Worm (Caenorhabditis elegans) whole organism, midembryonic: ENCODE data around the gene K02E7.4.

Experiments used
- T22C8.4 ChIP-seq: fragments of 200-800 bp; sonication (Bioruptor generic); IDR thresholded peaks from 2 replicates; pipeline ENCODE4 v1.3.6; 2022; ENCODE audit warnings: missing genetic modification characterization, missing compliant biosample characterization
- cog-1 ChIP-seq: sonication (generic microtip); optimal IDR thresholded peaks from 2 replicates; lab custom pipeline; 2016; ENCODE audit warnings: missing genetic modification characterization, missing compliant biosample characterization
- flt-1 ChIP-seq: fragments of 200-800 bp; sonication (Bioruptor generic); IDR thresholded peaks from 2 replicates; pipeline ENCODE4 v1.3.6; 2022; ENCODE audit warnings: missing genetic modification characterization, missing compliant biosample characterization
- klf-2 ChIP-seq: fragments of 200-800 bp; sonication (Bioruptor generic); conservative IDR thresholded peaks from 2 replicates; pipeline ENCODE4 v1.3.6; 2022; ENCODE audit warnings: missing genetic modification reagents, missing genetic modification characterization, missing compliant biosample characterization
- med-1 ChIP-seq: sonication (generic microtip); optimal IDR thresholded peaks from 2 replicates; lab custom pipeline; 2017; ENCODE audit warnings: missing genetic modification characterization, mild to moderate bottlenecking, missing compliant biosample characterization, antibody characterized with exemption, missing genetic modification reagents; ENCODE audit not compliant: insufficient read depth
- ref-1 ChIP-seq: fragments of 200-800 bp; sonication (Bioruptor generic); conservative IDR thresholded peaks from 2 replicates; pipeline ENCODE4 v1.3.6; 2022; ENCODE audit warnings: missing genetic modification reagents, missing genetic modification characterization, missing compliant biosample characterization
- tab-1 ChIP-seq: fragments of 200-800 bp; sonication (Bioruptor generic); IDR thresholded peaks from 2 replicates; pipeline ENCODE4 v1.3.6; 2022; ENCODE audit warnings: missing genetic modification characterization, missing compliant biosample characterization
- ztf-23 ChIP-seq: fragments of 200-800 bp; sonication (Bioruptor generic); IDR thresholded peaks from 2 replicates; pipeline ENCODE4 v1.3.6; 2022; ENCODE audit warnings: missing genetic modification reagents, missing genetic modification characterization, missing compliant biosample characterization
- ztf-29 ChIP-seq: fragments of 200-800 bp; sonication (Bioruptor generic); IDR thresholded peaks from 2 replicates; pipeline ENCODE4 v1.3.6; 2022; ENCODE audit warnings: missing genetic modification reagents, missing genetic modification characterization, missing compliant biosample characterization

Gene K02E7.4

DNA sequence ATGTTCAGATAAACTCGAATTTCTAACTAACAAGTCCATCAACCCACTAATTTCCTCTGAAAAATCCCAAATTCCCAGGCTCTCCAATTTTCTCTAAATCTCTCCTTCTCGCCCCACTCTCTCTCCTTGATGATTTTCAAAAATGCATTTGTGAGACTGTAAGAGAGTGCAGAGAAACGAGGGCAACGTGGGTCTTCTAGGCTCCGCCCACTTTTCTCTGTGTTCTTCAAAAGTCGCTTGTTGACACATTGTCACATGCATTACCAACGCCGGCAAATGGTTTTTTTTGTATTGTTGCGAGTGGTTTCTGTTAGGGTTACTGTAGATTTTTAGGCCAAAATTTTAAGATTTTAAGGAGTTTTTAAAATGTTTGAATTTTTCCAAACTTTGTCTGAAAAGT lies 14.3 kb downstream of the K02E7.4 start:
- no peak for TF ChIP-seq klf-2 (GFP tag; lab: Robert Waterston, UW)
- TF ChIP-seq ztf-29 (GFP tag; lab: Robert Waterston, UW): no peak
- TF ChIP-seq flt-1 (GFP tag; lab: Robert Waterston, UW): no peak
- TF ChIP-seq tab-1 (GFP tag; lab: Robert Waterston, UW): no peak
- no peak for TF ChIP-seq cog-1
- TF ChIP-seq med-1 (GFP tag; lab: Kevin White, UChicago): no peak
- TF ChIP-seq T22C8.4 (GFP tag; lab: Robert Waterston, UW): no peak
- TF ChIP-seq ref-1 (GFP tag; lab: Robert Waterston, UW): no peak
- no peak for TF ChIP-seq ztf-23 (GFP tag; lab: Robert Waterston, UW)

DNA sequence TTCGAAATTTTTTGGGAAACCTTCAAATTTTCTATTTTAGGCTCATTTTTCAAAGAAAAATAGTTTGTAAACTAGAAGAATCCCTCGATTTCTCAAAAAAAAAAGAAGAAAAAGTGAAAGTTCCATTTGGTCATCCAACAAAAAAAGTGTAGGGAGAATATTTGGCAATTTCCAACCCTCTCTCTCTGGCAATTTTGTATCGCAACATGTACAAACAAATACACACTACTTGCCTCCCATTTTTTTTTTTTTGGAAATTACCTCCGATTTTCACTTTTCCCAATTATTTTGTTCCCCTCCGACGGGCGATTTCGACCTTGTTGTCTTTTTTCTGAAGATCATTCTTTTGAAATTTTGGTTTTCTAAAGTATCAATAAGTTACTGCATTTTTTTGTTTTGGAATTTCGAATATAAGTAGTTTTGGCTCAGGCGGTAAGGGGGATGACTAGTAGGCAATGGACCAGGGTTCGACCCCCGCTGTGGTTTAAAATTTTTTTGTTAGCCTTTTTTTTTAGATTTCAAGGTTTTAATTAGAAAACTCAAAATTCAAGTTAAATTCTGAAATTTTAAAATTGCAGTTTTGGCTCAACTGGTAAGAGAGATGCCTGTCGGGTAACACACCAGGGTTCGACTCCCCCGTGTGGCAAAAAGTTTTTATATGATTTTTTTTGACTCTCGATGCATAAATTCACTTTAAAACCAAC lies 16.5 kb downstream of the K02E7.4 start:
- TF ChIP-seq ztf-29 (GFP tag; lab: Robert Waterston, UW) (no peak), ztf-23 (GFP tag; lab: Robert Waterston, UW) (no peak), flt-1 (GFP tag; lab: Robert Waterston, UW) (no peak), med-1 (GFP tag; lab: Kevin White, UChicago) (no peak), klf-2 (GFP tag; lab: Robert Waterston, UW) (no peak), ref-1 (GFP tag; lab: Robert Waterston, UW) (no peak), cog-1 (no peak), T22C8.4 (GFP tag; lab: Robert Waterston, UW) (no peak), tab-1 (GFP tag; lab: Robert Waterston, UW) (no peak)

DNA sequence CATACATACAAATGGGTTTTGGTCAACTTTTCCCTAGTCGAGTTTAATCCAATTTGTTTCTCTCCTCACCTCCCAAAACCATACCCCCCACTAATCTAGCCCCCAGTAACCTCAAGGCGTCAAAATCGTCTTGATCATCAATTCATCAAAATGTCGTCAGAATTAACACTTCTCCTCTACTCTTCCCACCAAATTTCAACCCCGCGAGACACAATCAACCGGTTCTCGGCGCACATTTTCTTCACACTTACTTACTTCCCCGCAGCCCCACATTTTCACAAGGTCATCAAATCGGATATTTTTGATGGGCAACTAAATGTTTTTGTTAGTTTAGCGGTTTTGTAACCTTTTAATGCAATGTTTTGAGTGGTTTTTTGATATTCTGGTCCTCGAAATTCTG lies 18.5 kb downstream of the K02E7.4 start:
- TF ChIP-seq ztf-29 (GFP tag; lab: Robert Waterston, UW) (no peak), med-1 (GFP tag; lab: Kevin White, UChicago) (no peak), tab-1 (GFP tag; lab: Robert Waterston, UW) (no peak), cog-1 (no peak), flt-1 (GFP tag; lab: Robert Waterston, UW) (no peak), T22C8.4 (GFP tag; lab: Robert Waterston, UW) (no peak), ztf-23 (GFP tag; lab: Robert Waterston, UW) (no peak), klf-2 (GFP tag; lab: Robert Waterston, UW) (no peak), ref-1 (GFP tag; lab: Robert Waterston, UW) (no peak)

DNA sequence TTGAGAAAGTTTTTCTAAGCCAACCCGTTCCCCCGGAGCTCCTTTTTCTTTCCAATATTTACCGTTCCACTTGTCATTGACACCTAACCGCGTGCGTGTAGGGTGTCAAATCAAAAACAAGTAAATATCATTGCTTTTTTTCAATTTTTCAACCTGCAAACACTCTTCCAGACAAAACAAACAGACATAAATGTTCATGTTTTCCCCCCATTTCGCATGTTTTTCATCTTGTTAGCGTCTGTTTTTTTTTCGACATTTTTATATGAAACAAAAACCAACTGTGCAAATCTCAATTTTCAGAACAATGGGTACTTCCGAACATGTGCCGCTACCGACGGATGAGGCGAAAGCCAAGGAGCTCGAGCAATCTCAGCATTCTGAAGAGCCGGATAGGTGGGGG lies 19.5 kb downstream of the K02E7.4 start, which contains the start of gene snf-3:
Gene snf-3, plus strand, starts transcription at position 301 of the 400 bp plus-strand sequence.
- no peak for TF ChIP-seq klf-2 (GFP tag; lab: Robert Waterston, UW)
- TF ChIP-seq ztf-23 (GFP tag; lab: Robert Waterston, UW): no peak
- no peak for TF ChIP-seq med-1 (GFP tag; lab: Kevin White, UChicago)
- TF ChIP-seq flt-1 (GFP tag; lab: Robert Waterston, UW): no peak
- TF ChIP-seq ref-1 (GFP tag; lab: Robert Waterston, UW): no peak

DNA sequence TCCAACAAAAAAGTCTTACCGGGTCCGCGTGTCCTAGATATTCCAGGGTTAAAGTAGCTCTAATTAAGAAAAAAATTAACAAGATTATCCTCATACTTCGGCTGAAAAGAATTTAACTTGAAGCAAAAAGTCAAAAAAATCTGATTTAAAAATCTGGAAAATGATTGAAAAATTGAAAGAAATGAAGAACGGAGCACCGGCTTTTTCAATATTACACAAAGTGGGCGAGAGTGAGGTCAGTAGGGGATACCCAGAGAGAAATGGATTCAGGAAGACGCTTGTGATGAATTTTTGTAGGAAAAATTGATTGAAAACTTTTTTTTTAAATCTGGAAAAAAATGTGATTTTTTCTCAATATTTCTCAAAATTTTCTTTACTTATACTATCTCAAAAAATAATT lies 28.5 kb downstream of the K02E7.4 start, which contains the start of gene pho-14:
Gene pho-14, minus strand, starts transcription at position 101 of the 400 bp plus-strand sequence.
- TF ChIP-seq klf-2 (GFP tag; lab: Robert Waterston, UW): no peak
- no peak for TF ChIP-seq T22C8.4 (GFP tag; lab: Robert Waterston, UW)
- TF ChIP-seq ref-1 (GFP tag; lab: Robert Waterston, UW): no peak
- TF ChIP-seq ztf-29 (GFP tag; lab: Robert Waterston, UW): no peak
- no peak for TF ChIP-seq tab-1 (GFP tag; lab: Robert Waterston, UW)
- TF ChIP-seq flt-1 (GFP tag; lab: Robert Waterston, UW): no peak
- no peak for TF ChIP-seq med-1 (GFP tag; lab: Kevin White, UChicago)
- no peak for TF ChIP-seq cog-1
- TF ChIP-seq ztf-23 (GFP tag; lab: Robert Waterston, UW): no peak

DNA sequence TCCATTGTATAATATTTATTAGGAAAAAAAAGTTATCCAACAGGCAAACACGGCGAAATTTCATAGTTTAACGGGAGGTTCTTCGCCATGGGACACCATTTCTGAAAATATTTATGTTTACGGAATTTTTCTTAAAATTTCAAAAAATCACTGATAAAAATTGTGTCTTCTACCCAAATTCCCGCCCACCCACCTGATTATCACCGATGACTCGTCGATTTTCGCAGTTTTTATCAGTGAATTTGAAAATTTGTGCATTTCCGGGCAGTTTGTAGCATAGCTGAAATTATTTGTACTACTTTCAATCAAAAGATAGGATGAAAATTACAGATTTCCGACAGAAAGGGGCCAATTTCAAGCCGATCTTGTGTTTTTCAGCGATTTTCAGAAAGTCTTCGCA lies 29.2 kb downstream of the K02E7.4 start:
- TF ChIP-seq klf-2 (GFP tag; lab: Robert Waterston, UW): no peak
- no peak for TF ChIP-seq med-1 (GFP tag; lab: Kevin White, UChicago)
- TF ChIP-seq tab-1 (GFP tag; lab: Robert Waterston, UW): no peak
- TF ChIP-seq ztf-23 (GFP tag; lab: Robert Waterston, UW): no peak
- no peak for TF ChIP-seq ref-1 (GFP tag; lab: Robert Waterston, UW)
- no peak for TF ChIP-seq flt-1 (GFP tag; lab: Robert Waterston, UW)
- TF ChIP-seq T22C8.4 (GFP tag; lab: Robert Waterston, UW): no peak
- TF ChIP-seq cog-1: no peak
- TF ChIP-seq ztf-29 (GFP tag; lab: Robert Waterston, UW): no peak

DNA sequence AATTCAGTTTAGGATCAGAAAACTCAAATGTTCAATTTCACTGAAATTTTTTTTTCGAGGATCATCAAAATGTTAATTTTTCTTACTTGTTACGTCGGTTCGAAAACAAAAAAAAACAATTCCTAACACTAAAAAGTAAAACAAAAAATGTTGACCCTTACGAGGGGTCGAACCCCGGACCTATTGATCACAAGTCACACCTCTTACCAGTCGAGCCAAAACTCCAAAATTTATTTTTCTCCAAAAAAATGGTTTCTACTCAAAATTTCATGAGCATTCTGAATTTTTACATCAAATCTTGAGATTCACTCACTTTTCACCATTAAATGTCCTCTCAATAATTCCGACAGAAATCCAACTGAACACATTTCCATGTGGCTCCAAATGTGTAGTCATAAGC lies 30.0 kb downstream of the K02E7.4 start:
- TF ChIP-seq cog-1: no peak
- TF ChIP-seq ztf-23 (GFP tag; lab: Robert Waterston, UW): no peak
- no peak for TF ChIP-seq flt-1 (GFP tag; lab: Robert Waterston, UW)
- no peak for TF ChIP-seq klf-2 (GFP tag; lab: Robert Waterston, UW)
- no peak for TF ChIP-seq med-1 (GFP tag; lab: Kevin White, UChicago)
- TF ChIP-seq ztf-29 (GFP tag; lab: Robert Waterston, UW): no peak
- TF ChIP-seq T22C8.4 (GFP tag; lab: Robert Waterston, UW): no peak
- no peak for TF ChIP-seq tab-1 (GFP tag; lab: Robert Waterston, UW)

DNA sequence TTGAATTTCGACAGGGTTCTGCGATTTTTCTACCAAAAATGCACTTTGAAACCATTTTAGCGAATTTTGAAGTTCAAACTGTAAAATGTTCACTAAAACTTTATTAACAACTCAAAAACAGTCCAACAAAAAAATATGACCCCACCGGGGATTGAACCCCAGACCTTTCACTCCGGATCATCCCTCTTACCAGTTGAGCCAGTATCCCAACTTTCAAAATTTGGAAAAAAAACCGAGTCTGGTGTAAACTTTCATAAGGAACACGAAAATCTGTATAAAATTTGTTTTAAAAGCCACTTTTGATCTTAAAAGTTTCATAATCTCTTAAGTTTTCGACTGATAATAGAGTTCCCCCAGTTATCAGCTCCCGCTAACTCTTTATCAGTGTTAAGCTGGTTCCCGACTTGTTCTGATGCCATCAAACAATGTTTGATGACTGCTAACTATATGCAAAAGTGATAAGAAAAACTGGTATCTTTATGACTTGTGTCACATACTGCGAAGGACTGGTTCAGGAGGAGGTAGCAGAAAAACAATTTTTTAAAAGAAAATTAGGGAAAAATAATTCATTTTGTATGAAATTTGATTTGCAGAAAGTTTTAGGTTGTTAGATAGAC lies 31.4 kb downstream of the K02E7.4 start:
- TF ChIP-seq cog-1 (no peak), med-1 (GFP tag; lab: Kevin White, UChicago) (no peak), ztf-23 (GFP tag; lab: Robert Waterston, UW) (no peak), tab-1 (GFP tag; lab: Robert Waterston, UW) (no peak), klf-2 (GFP tag; lab: Robert Waterston, UW) (no peak), flt-1 (GFP tag; lab: Robert Waterston, UW) (no peak), ref-1 (GFP tag; lab: Robert Waterston, UW) (no peak), ztf-29 (GFP tag; lab: Robert Waterston, UW) (no peak), T22C8.4 (GFP tag; lab: Robert Waterston, UW) (no peak)
